Fruit fly (Drosophila melanogaster) whole organism, wandering third instar larva: ENCODE data around the gene ast.

Experiments
- Abd-B ChIP-seq: fragments of >200 bp; optimal IDR thresholded peaks from 2 replicates; lab custom pipeline; 2017; ENCODE audit warnings: missing biosample characterization, missing genetic modification characterization
- CG32264 ChIP-seq: fragments of 200-800 bp; sonication (Bioruptor generic); optimal IDR thresholded peaks from 2 replicates; lab custom pipeline; 2016; ENCODE audit warnings: missing biosample characterization, missing genetic modification characterization
- CG9705 ChIP-seq: fragments of 200-800 bp; sonication (Bioruptor generic); optimal IDR thresholded peaks from 2 replicates; lab custom pipeline; 2018; ENCODE audit warnings: missing biosample characterization, mild to moderate bottlenecking, missing genetic modification characterization
- CrebA ChIP-seq: fragments of 200-800 bp; sonication (Bioruptor generic); optimal IDR thresholded peaks from 2 replicates; lab custom pipeline; 2016; ENCODE audit warnings: missing biosample characterization, mild to moderate bottlenecking, missing genetic modification characterization, borderline replicate concordance
- Dfd ChIP-seq: fragments of >200 bp; optimal IDR thresholded peaks from 2 replicates; lab custom pipeline; 2017; ENCODE audit warnings: missing biosample characterization, missing genetic modification characterization
- Dif ChIP-seq: fragments of 200-275, 200-300 bp; sonication (Bioruptor generic); optimal IDR thresholded peaks from 2 replicates; lab custom pipeline; 2018; ENCODE audit warnings: missing biosample characterization, missing genetic modification characterization; ENCODE audit not compliant: partially characterized antibody
- GATAd ChIP-seq: sonication (Bioruptor generic); optimal IDR thresholded peaks from 2 replicates; lab custom pipeline; 2016; ENCODE audit warnings: missing biosample characterization, missing genetic modification characterization
- HLH106 ChIP-seq: fragments of 200-800 bp; optimal IDR thresholded peaks from 3 replicates; lab custom pipeline; 2019; ENCODE audit warnings: missing biosample characterization, mild to moderate bottlenecking, missing genetic modification characterization, moderate library complexity
- Hnf4 ChIP-seq: fragments of 200-800 bp; sonication (Bioruptor generic); optimal IDR thresholded peaks from 2 replicates; lab custom pipeline; 2016; ENCODE audit warnings: missing biosample characterization, mild to moderate bottlenecking, missing genetic modification characterization
- Hr78 ChIP-seq: fragments of >200 bp; optimal IDR thresholded peaks from 2 replicates; lab custom pipeline; 2017; ENCODE audit warnings: missing biosample characterization, missing genetic modification characterization
- Hr83 ChIP-seq: fragments of 200-300 bp; sonication (Bioruptor generic); optimal IDR thresholded peaks from 2 replicates; lab custom pipeline; 2016; ENCODE audit warnings: missing biosample characterization, mild to moderate bottlenecking, missing genetic modification characterization, moderate library complexity; ENCODE audit not compliant: poor library complexity, severe bottlenecking
- Jra ChIP-seq: sonication (Bioruptor generic); optimal IDR thresholded peaks from 2 replicates; lab custom pipeline; 2016; ENCODE audit warnings: missing biosample characterization, missing genetic modification characterization
- Mio ChIP-seq: sonication (Bioruptor generic); optimal IDR thresholded peaks from 2 replicates; lab custom pipeline; 2016; ENCODE audit warnings: missing biosample characterization, missing genetic modification characterization
- Myc ChIP-seq: fragments of >200 bp; optimal IDR thresholded peaks from 2 replicates; lab custom pipeline; 2017
- N ChIP-seq: fragments of >200 bp; optimal IDR thresholded peaks from 2 replicates; lab custom pipeline; 2018; ENCODE audit warnings: missing biosample characterization, missing external identifiers, missing genetic modification characterization
- OdsH ChIP-seq: fragments of 200-800 bp; sonication (Bioruptor generic); optimal IDR thresholded peaks from 2 replicates; lab custom pipeline; 2016; ENCODE audit warnings: missing biosample characterization, mild to moderate bottlenecking, missing genetic modification characterization
- Sp1 ChIP-seq: fragments of 200-800 bp; sonication (Bioruptor generic); optimal IDR thresholded peaks from 3 replicates; lab custom pipeline; 2019; ENCODE audit warnings: missing biosample characterization, mild to moderate bottlenecking, missing genetic modification characterization, moderate library complexity
- Vsx2 ChIP-seq: fragments of 200-300, 225-300 bp; sonication (Bioruptor generic); optimal IDR thresholded peaks from 2 replicates; lab custom pipeline; 2018; ENCODE audit warnings: missing biosample characterization, missing genetic modification characterization; ENCODE audit not compliant: partially characterized antibody
- br ChIP-seq: fragments of 200-800 bp; sonication (Bioruptor generic); optimal IDR thresholded peaks from 2 replicates; lab custom pipeline; 2016; ENCODE audit warnings: missing biosample characterization, missing genetic modification characterization
- brk ChIP-seq: fragments of 200-800 bp; sonication (Bioruptor generic); optimal IDR thresholded peaks from 2 replicates; lab custom pipeline; 2016; ENCODE audit warnings: missing biosample characterization, mild to moderate bottlenecking, missing genetic modification characterization
- dl ChIP-seq, 2 experiments: fragments of 175-275, 200-275 bp in 1 of 2; fragments of 200-275 bp in 1 of 2; sonication (Bioruptor generic); optimal IDR thresholded peaks; lab custom pipeline; 2018; ENCODE audit warnings: mild to moderate bottlenecking in 2 of 2, missing biosample characterization in 2 of 2, missing genetic modification characterization in 2 of 2, moderate library complexity in 2 of 2; ENCODE audit not compliant: partially characterized antibody in 2 of 2, insufficient read depth in 1 of 2
- dmrt93B ChIP-seq: fragments of 200-800 bp; sonication (Bioruptor generic); optimal IDR thresholded peaks from 2 replicates; lab custom pipeline; 2018; ENCODE audit warnings: missing biosample characterization, mild to moderate bottlenecking, missing genetic modification characterization
- dsf ChIP-seq: sonication (Bioruptor generic); optimal IDR thresholded peaks from 2 replicates; lab custom pipeline; 2016; ENCODE audit warnings: missing biosample characterization, missing genetic modification characterization, borderline replicate concordance
- ey ChIP-seq: fragments of 200-800 bp; sonication (Bioruptor generic); optimal IDR thresholded peaks from 2 replicates; lab custom pipeline; 2016; ENCODE audit warnings: missing biosample characterization, missing genetic modification characterization
- foxo ChIP-seq, 2 experiments: fragments of 200-800 bp; sonication (Bioruptor generic); optimal IDR thresholded peaks; 2 replicates in 1 of 2; 3 replicates in 1 of 2; lab custom pipeline; 2016 to 2017; ENCODE audit warnings: missing biosample characterization in 2 of 2, missing genetic modification characterization in 2 of 2
- fru ChIP-seq: fragments of 200-800 bp; sonication (Bioruptor generic); optimal IDR thresholded peaks from 3 replicates; lab custom pipeline; 2016; ENCODE audit warnings: missing biosample characterization, mild to moderate bottlenecking, missing genetic modification characterization
- h ChIP-seq: fragments of 200-800 bp; sonication (Bioruptor generic); optimal IDR thresholded peaks from 3 replicates; lab custom pipeline; 2016; ENCODE audit warnings: missing biosample characterization, mild to moderate bottlenecking, missing genetic modification characterization
- jim ChIP-seq: fragments of 175-275, 200-325 bp; sonication (Bioruptor generic); optimal IDR thresholded peaks from 2 replicates; lab custom pipeline; 2016; ENCODE audit warnings: missing biosample characterization, mild to moderate bottlenecking, missing genetic modification characterization
- lola ChIP-seq: fragments of >200 bp; optimal IDR thresholded peaks from 2 replicates; lab custom pipeline; 2017; ENCODE audit warnings: missing biosample characterization, missing genetic modification characterization
- pan ChIP-seq: fragments of >200 bp; optimal IDR thresholded peaks from 2 replicates; lab custom pipeline; 2017
- psq ChIP-seq: fragments of 200-800 bp; sonication (Bioruptor generic); optimal IDR thresholded peaks from 3 replicates; lab custom pipeline; 2017; ENCODE audit warnings: missing biosample characterization, mild to moderate bottlenecking, missing genetic modification characterization, moderate library complexity
- rgr ChIP-seq: fragments of 200-800 bp; sonication (Bioruptor generic); optimal IDR thresholded peaks from 3 replicates; lab custom pipeline; 2016; ENCODE audit warnings: missing biosample characterization, mild to moderate bottlenecking, missing genetic modification characterization
- sage ChIP-seq: fragments of 200-800 bp; sonication (Bioruptor generic); optimal IDR thresholded peaks from 2 replicates; lab custom pipeline; 2016; ENCODE audit warnings: missing biosample characterization, mild to moderate bottlenecking, missing genetic modification characterization
- sv ChIP-seq: fragments of 200-800 bp; sonication (Bioruptor generic); optimal IDR thresholded peaks from 3 replicates; lab custom pipeline; 2016; ENCODE audit warnings: missing biosample characterization, missing genetic modification characterization
- tai ChIP-seq: sonication (Bioruptor generic); optimal IDR thresholded peaks from 2 replicates; lab custom pipeline; 2016; ENCODE audit warnings: missing biosample characterization, missing genetic modification characterization
- usp ChIP-seq: fragments of >200 bp; optimal IDR thresholded peaks from 2 replicates; lab custom pipeline; 2017; ENCODE audit warnings: missing biosample characterization, missing genetic modification characterization
- woc ChIP-seq: sonication (Bioruptor generic); optimal IDR thresholded peaks from 2 replicates; lab custom pipeline; 2016; ENCODE audit warnings: missing biosample characterization, mild to moderate bottlenecking, missing genetic modification characterization

The ast gene

dm6 chr2L:1070332-1070731 is 7.4 kb upstream of the ast start:
- TF ChIP-seq h (peak; percentile 44), OdsH (GFP tag; lab: Kevin White, UChicago) (peak; percentile 1), dl (GFP tag; optimal IDR thresholded peaks at IDR 0.05; lab: Kevin White, UChicago; ENCODE audit: insufficient read depth in 1 of 2, partially characterized antibody in 2 of 2) (no peak), fru (GFP tag; lab: Kevin White, UChicago) (peak; percentile 43), Hr78 (GFP tag; lab: Kevin White, UChicago) (no peak), br (GFP tag; lab: Kevin White, UChicago) (peak; percentile 25), Jra (GFP tag; lab: Kevin White, UChicago) (no peak), HLH106 (tag; lab: Kevin White, UChicago) (peak; percentile 43), Sp1 (GFP tag; lab: Kevin White, UChicago) (peak; percentile 25), foxo (GFP tag; optimal IDR thresholded peaks at IDR 0.05; lab: Kevin White, UChicago) (peak in 1 of 2 experiments; percentile 46), woc (GFP tag; lab: Kevin White, UChicago) (no peak), Hr83 (GFP tag; lab: Kevin White, UChicago) (no peak), Myc (lab: Kevin White, UChicago) (no peak), Hnf4 (GFP tag; lab: Kevin White, UChicago) (peak; percentile 19), N (GFP tag; lab: Kevin White, UChicago) (no peak), rgr (peak; percentile 35), brk (GFP tag; lab: Kevin White, UChicago) (no peak), ey (GFP tag; lab: Kevin White, UChicago) (peak; percentile 6)

- TF ChIP-seq HLH106 (tag; lab: Kevin White, UChicago) (peak; percentile 53), Hnf4 (GFP tag; lab: Kevin White, UChicago) (no peak), N (GFP tag; lab: Kevin White, UChicago) (no peak), ey (GFP tag; lab: Kevin White, UChicago) (peak; percentile 56), jim (GFP tag; lab: Kevin White, UChicago) (no peak), Dif (GFP tag; lab: Kevin White, UChicago) (no peak), CG32264 (GFP tag; lab: Kevin White, UChicago) (no peak), CG9705 (GFP tag; lab: Kevin White, UChicago) (no peak), tai (GFP tag; lab: Kevin White, UChicago) (no peak), Dfd (GFP tag; lab: Kevin White, UChicago) (no peak), dsf (no peak), rgr (peak; percentile 42), foxo (GFP tag; optimal IDR thresholded peaks at IDR 0.05; lab: Kevin White, UChicago) (peak in 1 of 2 experiments; percentile 68), usp (GFP tag; lab: Kevin White, UChicago) (no peak), woc (GFP tag; lab: Kevin White, UChicago) (peak; percentile 12), pan (lab: Kevin White, UChicago) (no peak), Hr83 (GFP tag; lab: Kevin White, UChicago) (no peak), dmrt93B (peak; percentile 2), Hr78 (GFP tag; lab: Kevin White, UChicago) (no peak), Sp1 (GFP tag; lab: Kevin White, UChicago) (peak; percentile 20), GATAd (GFP tag; lab: Kevin White, UChicago) (no peak), CrebA (GFP tag; lab: Kevin White, UChicago) (no peak), Myc (lab: Kevin White, UChicago) (no peak), lola (GFP tag; lab: Kevin White, UChicago) (no peak), Vsx2 (no peak), dl (GFP tag; optimal IDR thresholded peaks at IDR 0.05; lab: Kevin White, UChicago; ENCODE audit: insufficient read depth in 1 of 2, partially characterized antibody in 2 of 2) (no peak), sv (GFP tag; lab: Kevin White, UChicago) (no peak), h (peak; percentile 56), psq (GFP tag; lab: Kevin White, UChicago) (no peak), Jra (GFP tag; lab: Kevin White, UChicago) (no peak), Abd-B (no peak), sage (GFP tag; lab: Kevin White, UChicago) (no peak), brk (GFP tag; lab: Kevin White, UChicago) (no peak), OdsH (GFP tag; lab: Kevin White, UChicago) (peak; percentile 5), Mio (no peak), fru (GFP tag; lab: Kevin White, UChicago) (peak; percentile 65), br (GFP tag; lab: Kevin White, UChicago) (peak; percentile 20)
These were observed 6.8 kb upstream of the ast start for dm6 chr2L:1070941-1071340.
